Fruit fly (Drosophila melanogaster) whole organism, wandering third instar larva: ENCODE data around the gene Rbfox1.

Experiments
- Abd-B ChIP-seq: fragments of >200 bp; optimal IDR thresholded peaks from 2 replicates; lab custom pipeline; 2017; ENCODE audit warnings: missing biosample characterization, missing genetic modification characterization
- Dfd ChIP-seq: fragments of >200 bp; optimal IDR thresholded peaks from 2 replicates; lab custom pipeline; 2017; ENCODE audit warnings: missing biosample characterization, missing genetic modification characterization
- HLH106 ChIP-seq: fragments of 200-800 bp; optimal IDR thresholded peaks from 3 replicates; lab custom pipeline; 2019; ENCODE audit warnings: missing biosample characterization, mild to moderate bottlenecking, missing genetic modification characterization, moderate library complexity
- Hr78 ChIP-seq: fragments of >200 bp; optimal IDR thresholded peaks from 2 replicates; lab custom pipeline; 2017; ENCODE audit warnings: missing biosample characterization, missing genetic modification characterization
- Jra ChIP-seq: sonication (Bioruptor generic); optimal IDR thresholded peaks from 2 replicates; lab custom pipeline; 2016; ENCODE audit warnings: missing biosample characterization, missing genetic modification characterization
- Myc ChIP-seq: fragments of >200 bp; optimal IDR thresholded peaks from 2 replicates; lab custom pipeline; 2017
- br ChIP-seq: fragments of 200-800 bp; sonication (Bioruptor generic); optimal IDR thresholded peaks from 2 replicates; lab custom pipeline; 2016; ENCODE audit warnings: missing biosample characterization, missing genetic modification characterization
- brk ChIP-seq: fragments of 200-800 bp; sonication (Bioruptor generic); optimal IDR thresholded peaks from 2 replicates; lab custom pipeline; 2016; ENCODE audit warnings: missing biosample characterization, mild to moderate bottlenecking, missing genetic modification characterization
- lola ChIP-seq: fragments of >200 bp; optimal IDR thresholded peaks from 2 replicates; lab custom pipeline; 2017; ENCODE audit warnings: missing biosample characterization, missing genetic modification characterization
- psq ChIP-seq: fragments of 200-800 bp; sonication (Bioruptor generic); optimal IDR thresholded peaks from 3 replicates; lab custom pipeline; 2017; ENCODE audit warnings: missing biosample characterization, mild to moderate bottlenecking, missing genetic modification characterization, moderate library complexity
- sage ChIP-seq: fragments of 200-800 bp; sonication (Bioruptor generic); optimal IDR thresholded peaks from 2 replicates; lab custom pipeline; 2016; ENCODE audit warnings: missing biosample characterization, mild to moderate bottlenecking, missing genetic modification characterization
- tai ChIP-seq: sonication (Bioruptor generic); optimal IDR thresholded peaks from 2 replicates; lab custom pipeline; 2016; ENCODE audit warnings: missing biosample characterization, missing genetic modification characterization
- usp ChIP-seq: fragments of >200 bp; optimal IDR thresholded peaks from 2 replicates; lab custom pipeline; 2017; ENCODE audit warnings: missing biosample characterization, missing genetic modification characterization

dm6 chr3L:10442486-10442885, 38.7 kb upstream of the Rbfox1 start:
- TF ChIP-seq sage (no peak), psq (GFP tag; lab: Kevin White, UChicago) (no peak), usp (no peak), Abd-B (GFP tag; lab: Kevin White, UChicago) (no peak), tai (GFP tag; lab: Kevin White, UChicago) (no peak), Hr78 (GFP tag; lab: Kevin White, UChicago) (no peak), Jra (GFP tag; lab: Kevin White, UChicago) (no peak), lola (GFP tag; lab: Kevin White, UChicago) (no peak), HLH106 (no peak), Myc (lab: Kevin White, UChicago) (no peak), br (GFP tag; lab: Kevin White, UChicago) (no peak), brk (GFP tag; lab: Kevin White, UChicago) (no peak), Dfd (no peak)
